Fruit fly (Drosophila melanogaster) whole organism, larva: ENCODE results near the gene VhaM9.7-a.

Experiments used
- noc ChIP-seq: fragments of 200-800 bp; sonication (Bioruptor generic); optimal IDR thresholded peaks from 3 replicates; lab custom pipeline; 2019; ENCODE audit warnings: missing biosample characterization, mild to moderate bottlenecking, missing genetic modification characterization, moderate library complexity

Gene VhaM9.7-a

dm6 chr3L:4262384-4262783 is at the start of gene VhaM9.7-a, which contains the start of gene CG11586:
Gene VhaM9.7-a, plus strand, starts transcription at chr3L:4262705.
Gene CG11586, minus strand, starts transcription at chr3L:4262470.
- no peak for TF ChIP-seq noc

dm6 chr3L:4212815-4213214 is 49.7 kb upstream of the VhaM9.7-a start, which contains the start of gene Cpr64Ac:
Gene Cpr64Ac, minus strand, starts transcription at chr3L:4212915.
- no peak for TF ChIP-seq noc

- TF ChIP-seq noc, result no peak
Measured at dm6 chr3L:4215079-4215478, 47.4 kb upstream of the VhaM9.7-a start, which contains the start of gene Cpr64Ad. Gene Cpr64Ad, plus strand, starts transcription at chr3L:4215379.

- TF ChIP-seq noc, result no peak
Measured at dm6 chr3L:4219291-4220228, 42.9 kb upstream of the VhaM9.7-a start.

- TF ChIP-seq noc, result no peak
Measured at dm6 chr3L:4220679-4221078, 41.8 kb upstream of the VhaM9.7-a start.

dm6 chr3L:4221226-4221770 is 41.2 kb upstream of the VhaM9.7-a start:
- TF ChIP-seq noc, result peak; percentile 74

- peak; percentile 41 for TF ChIP-seq noc
Measured at dm6 chr3L:4221792-4222191, 40.7 kb upstream of the VhaM9.7-a start.

- TF ChIP-seq noc, result peak; percentile 7
Measured at dm6 chr3L:4225647-4226470, 36.6 kb upstream of the VhaM9.7-a start.

- TF ChIP-seq noc, result no peak
Measured at dm6 chr3L:4227164-4227563, 35.3 kb upstream of the VhaM9.7-a start, which contains the start of gene CG46460. Gene CG46460, minus strand, starts transcription at chr3L:4227302.

- TF ChIP-seq noc, result no peak
Measured at dm6 chr3L:4228187-4228836, 34.2 kb upstream of the VhaM9.7-a start.

- TF ChIP-seq noc, result no peak
Measured at dm6 chr3L:4229365-4229967, 33.0 kb upstream of the VhaM9.7-a start.

- no peak for TF ChIP-seq noc
Measured at dm6 chr3L:4230357-4230901, 32.1 kb upstream of the VhaM9.7-a start.

dm6 chr3L:4231401-4232014 is 31.0 kb upstream of the VhaM9.7-a start:
- TF ChIP-seq noc, result no peak

dm6 chr3L:4232227-4232626 is 30.3 kb upstream of the VhaM9.7-a start:
- TF ChIP-seq noc, result no peak
